Worm (Caenorhabditis elegans) whole organism, midembryonic: ENCODE measurements around the gene Y32F6A.5.

Source experiments
- med-1 ChIP-seq: sonication (generic microtip); optimal IDR thresholded peaks from 2 replicates; lab custom pipeline; 2017; ENCODE audit warnings: missing genetic modification characterization, mild to moderate bottlenecking, missing compliant biosample characterization, antibody characterized with exemption, missing genetic modification reagents; ENCODE audit not compliant: insufficient read depth
- ref-1 ChIP-seq: fragments of 200-800 bp; sonication (Bioruptor generic); conservative IDR thresholded peaks from 2 replicates; pipeline ENCODE4 v1.3.6; 2022; ENCODE audit warnings: missing genetic modification reagents, missing genetic modification characterization, missing compliant biosample characterization
- tab-1 ChIP-seq: fragments of 200-800 bp; sonication (Bioruptor generic); IDR thresholded peaks from 2 replicates; pipeline ENCODE4 v1.3.6; 2022; ENCODE audit warnings: missing genetic modification characterization, missing compliant biosample characterization

DNA sequence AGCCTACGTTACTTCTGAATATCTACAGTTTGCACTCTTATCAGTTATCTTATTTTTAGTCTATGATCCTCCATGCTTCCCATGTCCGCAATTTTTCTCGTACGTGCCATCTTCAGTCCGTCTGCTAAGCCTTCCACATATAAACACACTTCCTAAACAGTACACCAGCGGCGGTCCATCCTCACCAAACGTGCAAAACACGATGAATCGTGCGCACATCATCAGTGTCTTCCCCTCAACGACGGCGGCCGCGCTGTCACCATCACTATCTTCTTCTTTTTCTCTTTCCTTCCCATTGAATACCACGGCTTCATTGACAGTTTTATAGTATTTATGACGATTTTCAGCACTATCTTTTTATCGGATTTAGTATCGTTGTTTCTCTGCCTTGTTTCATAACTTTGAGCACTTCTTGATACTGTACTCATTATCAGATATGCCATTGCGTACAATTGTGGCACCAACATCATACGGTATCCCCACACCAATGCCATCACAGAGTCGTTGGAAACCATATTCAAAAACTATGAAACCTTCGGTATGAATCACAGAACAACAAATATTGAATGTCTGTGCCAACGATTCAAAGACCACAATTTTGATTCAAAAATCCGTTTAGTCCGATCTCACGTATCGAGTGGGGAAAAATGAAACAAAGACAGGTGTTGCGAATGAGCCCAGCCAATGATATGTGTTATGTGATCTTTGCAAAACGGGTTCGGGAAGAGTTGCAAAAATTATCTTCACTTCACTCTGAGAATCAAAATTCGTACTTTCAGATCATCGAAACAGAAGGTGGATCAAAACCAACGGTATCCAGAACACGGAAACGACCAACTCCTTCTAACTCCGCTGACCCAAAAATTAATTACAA is 19.7 kb upstream of the Y32F6A.5 start:
- TF ChIP-seq ref-1 (GFP tag; lab: Robert Waterston, UW) (no peak), med-1 (GFP tag; lab: Kevin White, UChicago) (no peak), tab-1 (GFP tag; lab: Robert Waterston, UW) (no peak)
